Worm (Caenorhabditis elegans): ENCODE data around the gene R05H11.2.
A peak's percentile ranks its signal among the peaks of the same experiment; 100 is the strongest.

ce11 chrIII:6803107-6803506 lies 5.0 kb downstream of the R05H11.2 start:
- TF ChIP-seq lir-3 (tag; optimal IDR thresholded peaks at IDR 0.05) (no peak), nhr-76 (tag; optimal IDR thresholded peaks at IDR 0.05) (no peak), pqm-1 (tag; optimal IDR thresholded peaks at IDR 0.05) (peak; percentile 82), nhr-11 (tag; optimal IDR thresholded peaks at IDR 0.05) (no peak)

Measured in whole organism, L4 larva.